Worm (Caenorhabditis elegans) whole organism, mixed stage, embryonic: ENCODE measurements around the gene F26F12.8.

Source experiments
- M03D4.4 ChIP-seq: sonication (generic microtip); optimal IDR thresholded peaks from 2 replicates; lab custom pipeline; 2017; ENCODE audit warnings: mild to moderate bottlenecking, missing genetic modification characterization, missing compliant biosample characterization
- bed-3 ChIP-seq: fragments of 200-800 bp; sonication (Bioruptor generic); optimal IDR thresholded peaks from 3 replicates; lab custom pipeline; 2018; ENCODE audit warnings: mild to moderate bottlenecking, missing genetic modification characterization, moderate library complexity, missing compliant biosample characterization
- blmp-1 ChIP-seq: fragments of 150-350 bp; optimal IDR thresholded peaks from 2 replicates; lab custom pipeline; 2014; ENCODE audit warnings: missing biosample characterization, missing genetic modification characterization
- ceh-39 ChIP-seq: fragments of 150-350 bp; optimal IDR thresholded peaks from 2 replicates; lab custom pipeline; 2014; ENCODE audit warnings: missing biosample characterization, missing genetic modification characterization
- ceh-43 ChIP-seq: fragments of 200-800 bp; sonication (Bioruptor generic); optimal IDR thresholded peaks from 2 replicates; lab custom pipeline; 2018; ENCODE audit warnings: mild to moderate bottlenecking, missing genetic modification characterization, moderate library complexity, missing compliant biosample characterization
- ceh-83 ChIP-seq: fragments of 200-800 bp; sonication (Bioruptor generic); optimal IDR thresholded peaks from 2 replicates; lab custom pipeline; 2018; ENCODE audit warnings: mild to moderate bottlenecking, missing genetic modification characterization, missing compliant biosample characterization
- cnd-1 ChIP-seq: fragments of 200-800 bp; sonication (Bioruptor generic); optimal IDR thresholded peaks from 2 replicates; lab custom pipeline; 2018; ENCODE audit warnings: mild to moderate bottlenecking, missing genetic modification characterization, missing compliant biosample characterization
- drap-1 ChIP-seq: fragments of 200-800 bp; sonication (Bioruptor generic); optimal IDR thresholded peaks from 3 replicates; lab custom pipeline; 2018; ENCODE audit warnings: mild to moderate bottlenecking, missing genetic modification characterization, missing compliant biosample characterization
- elt-3 ChIP-seq: fragments of 150-350 bp; optimal IDR thresholded peaks from 2 replicates; lab custom pipeline; 2014; ENCODE audit warnings: missing biosample characterization, missing genetic modification characterization
- flh-1 ChIP-seq: fragments of 200-800 bp; sonication (Bioruptor generic); optimal IDR thresholded peaks from 2 replicates; lab custom pipeline; 2018; ENCODE audit warnings: mild to moderate bottlenecking, missing genetic modification characterization, moderate library complexity, missing compliant biosample characterization
- ham-2 ChIP-seq: fragments of 200-800 bp; sonication (Bioruptor generic); optimal IDR thresholded peaks from 2 replicates; lab custom pipeline; 2018; ENCODE audit warnings: mild to moderate bottlenecking, missing genetic modification characterization, missing compliant biosample characterization
- hlh-1 ChIP-seq: fragments of 150-350 bp; optimal IDR thresholded peaks from 2 replicates; lab custom pipeline; 2014; ENCODE audit warnings: missing biosample characterization, missing genetic modification reagents, missing genetic modification characterization
- lin-32 ChIP-seq: fragments of 200-800 bp; sonication (Bioruptor generic); optimal IDR thresholded peaks from 2 replicates; lab custom pipeline; 2018; ENCODE audit warnings: mild to moderate bottlenecking, missing genetic modification characterization, missing compliant biosample characterization
- lsy-2 ChIP-seq: fragments of 150-350 bp; optimal IDR thresholded peaks from 2 replicates; lab custom pipeline; 2014; ENCODE audit warnings: missing biosample characterization, missing genetic modification characterization
- mab-5 ChIP-seq: fragments of 150-350 bp; optimal IDR thresholded peaks from 2 replicates; lab custom pipeline; 2014; ENCODE audit warnings: missing biosample characterization, missing genetic modification characterization
- mls-2 ChIP-seq: sonication (generic microtip); optimal IDR thresholded peaks from 2 replicates; lab custom pipeline; 2016; ENCODE audit warnings: mild to moderate bottlenecking, missing genetic modification characterization, moderate library complexity, missing compliant biosample characterization
- nhr-2 ChIP-seq: fragments of 150-350 bp; optimal IDR thresholded peaks from 2 replicates; lab custom pipeline; 2014; ENCODE audit warnings: missing biosample characterization, missing genetic modification characterization
- nhr-237 ChIP-seq: fragments of 150-350 bp; optimal IDR thresholded peaks from 2 replicates; lab custom pipeline; 2014; ENCODE audit warnings: missing biosample characterization, missing genetic modification characterization
- nhr-76 ChIP-seq: sonication (generic microtip); optimal IDR thresholded peaks from 2 replicates; lab custom pipeline; 2017; ENCODE audit warnings: missing biosample characterization, missing genetic modification characterization
- sem-2 ChIP-seq: fragments of 200-800 bp; sonication (Bioruptor generic); optimal IDR thresholded peaks from 2 replicates; lab custom pipeline; 2018; ENCODE audit warnings: mild to moderate bottlenecking, missing genetic modification characterization, missing compliant biosample characterization
- snpc-4 ChIP-seq: fragments of 150-350 bp; optimal IDR thresholded peaks from 2 replicates; lab custom pipeline; 2014; ENCODE audit warnings: missing biosample characterization, missing genetic modification characterization
- tbx-8 ChIP-seq: fragments of 200-800 bp; sonication (Bioruptor generic); optimal IDR thresholded peaks from 2 replicates; lab custom pipeline; 2018; ENCODE audit warnings: mild to moderate bottlenecking, missing genetic modification characterization, moderate library complexity, missing compliant biosample characterization
- unc-120 ChIP-seq: sonication (generic microtip); optimal IDR thresholded peaks from 2 replicates; lab custom pipeline; 2017; ENCODE audit warnings: missing genetic modification characterization, missing compliant biosample characterization; ENCODE audit not compliant: poor library complexity, severe bottlenecking
- unc-39 ChIP-seq: fragments of 150-350 bp; optimal IDR thresholded peaks from 2 replicates; lab custom pipeline; 2014; ENCODE audit warnings: missing biosample characterization, missing genetic modification characterization
- zip-8 ChIP-seq: fragments of 150-350 bp; optimal IDR thresholded peaks from 2 replicates; lab custom pipeline; 2014; ENCODE audit warnings: missing biosample characterization, missing genetic modification characterization

F26F12.8 gene

ce11 chrV:5893015-5893414, 30.7 kb upstream of the F26F12.8 start, which contains the start of gene C04E6.7:
C04E6.7 (plus strand) TSS chrV:5893315.
- TF ChIP-seq nhr-237 (tag; lab: Kevin White, UChicago) (no peak), unc-39 (tag; lab: Kevin White, UChicago) (no peak), unc-120 (tag; lab: Kevin White, UChicago) (no peak), cnd-1 (tag; lab: Kevin White, UChicago) (no peak), ham-2 (GFP tag; lab: Kevin White, UChicago) (no peak), M03D4.4 (tag; lab: Kevin White, UChicago) (no peak), sem-2 (GFP tag; lab: Kevin White, UChicago) (no peak), mab-5 (tag; lab: Kevin White, UChicago) (no peak), drap-1 (no peak), lsy-2 (no peak), zip-8 (tag; lab: Kevin White, UChicago) (no peak)
- TF ChIP-seq, all 35 proteins: peak for 0

DNA sequence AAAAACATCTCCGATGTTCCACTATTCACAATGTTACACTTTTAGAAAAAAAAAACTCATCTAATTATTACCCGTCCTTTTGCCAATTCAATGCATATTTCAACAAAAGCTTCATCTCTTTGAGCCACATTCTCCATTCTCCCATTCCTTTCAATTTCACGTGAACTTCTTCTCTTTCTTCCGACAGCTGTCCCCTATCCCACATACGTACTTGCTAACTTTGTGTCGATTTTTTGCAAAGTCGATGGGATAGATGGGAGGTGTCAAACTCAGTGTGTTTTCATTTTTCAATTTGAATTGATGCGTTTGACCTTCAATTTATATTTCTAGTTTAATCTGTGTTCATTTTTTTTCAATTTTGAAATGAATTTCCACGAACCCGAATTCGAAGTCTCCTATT, 28.9 kb upstream of the F26F12.8 start:
- peak; percentile 32 for TF ChIP-seq hlh-1 (tag; lab: Kevin White, UChicago)
- TF ChIP-seq snpc-4, result no peak
- TF ChIP-seq unc-39 (tag; lab: Kevin White, UChicago), result no peak
- TF ChIP-seq elt-3 (tag; lab: Kevin White, UChicago), result no peak
- no peak for TF ChIP-seq nhr-76 (tag; lab: Kevin White, UChicago)
- TF ChIP-seq, all 35 proteins: peak for 1

DNA sequence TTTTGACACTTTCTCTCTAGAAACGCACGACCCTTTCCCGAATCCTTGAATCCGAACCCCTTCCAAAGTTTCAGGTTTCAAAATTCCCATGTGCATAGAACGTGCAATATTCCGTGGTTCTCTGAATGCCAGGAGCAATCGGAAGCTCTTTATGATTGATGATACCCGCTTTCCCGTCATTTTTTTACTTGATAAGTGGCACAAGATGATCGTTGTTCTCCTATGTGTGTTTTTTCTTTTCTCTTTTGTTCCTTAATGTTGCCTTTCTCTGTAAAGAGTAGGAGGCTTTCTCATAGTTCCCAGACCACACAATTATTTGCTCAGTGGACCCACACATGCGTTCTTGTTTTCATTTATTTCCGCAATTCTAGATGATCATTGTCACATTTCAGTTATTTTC, 26.5 kb upstream of the F26F12.8 start:
- TF ChIP-seq elt-3 (tag; lab: Kevin White, UChicago) (no peak), zip-8 (tag; lab: Kevin White, UChicago) (no peak), lin-32 (GFP tag; lab: Kevin White, UChicago) (no peak), ceh-43 (GFP tag; lab: Kevin White, UChicago) (no peak), unc-120 (tag; lab: Kevin White, UChicago) (no peak), unc-39 (tag; lab: Kevin White, UChicago) (no peak), ceh-83 (no peak), blmp-1 (tag; lab: Kevin White, UChicago) (no peak)

- TF ChIP-seq nhr-76 (tag; lab: Kevin White, UChicago), result no peak
Measured at ce11 chrV:5883735-5884134, 21.4 kb upstream of the F26F12.8 start, which contains the start of gene C04E6.8. C04E6.8 (minus strand) TSS chrV:5883835.

DNA sequence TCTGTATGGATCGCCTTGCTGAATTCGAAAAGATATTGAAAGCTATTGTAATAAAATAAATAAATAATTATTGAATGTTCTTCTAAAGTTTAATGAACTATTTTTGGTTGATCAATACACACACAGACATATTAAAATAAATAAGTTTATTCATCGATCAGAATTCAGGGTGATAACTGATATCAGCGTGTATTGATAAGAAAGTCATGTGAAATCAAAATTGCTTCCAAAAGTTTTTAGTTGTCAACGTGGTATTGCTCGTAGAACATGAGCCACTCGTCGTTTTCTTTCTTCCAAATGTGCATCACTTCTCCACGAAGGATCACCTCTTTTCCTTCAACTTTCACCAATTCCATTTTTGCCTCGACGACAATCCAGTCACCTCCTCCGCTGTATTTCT, 20.1 kb upstream of the F26F12.8 start:
- TF ChIP-seq ceh-39, result no peak
- no peak for TF ChIP-seq nhr-2 (tag; lab: Kevin White, UChicago)
- TF ChIP-seq drap-1, result no peak

- no peak for TF ChIP-seq bed-3
- TF ChIP-seq mab-5 (tag; lab: Kevin White, UChicago), result no peak
- no peak for TF ChIP-seq nhr-237 (tag; lab: Kevin White, UChicago)
- TF ChIP-seq unc-120 (tag; lab: Kevin White, UChicago), result no peak
- no peak for TF ChIP-seq blmp-1 (tag; lab: Kevin White, UChicago)
- no peak for TF ChIP-seq tbx-8 (GFP tag; lab: Kevin White, UChicago)
- TF ChIP-seq zip-8 (tag; lab: Kevin White, UChicago), result no peak
- TF ChIP-seq ham-2 (GFP tag; lab: Kevin White, UChicago), result no peak
- no peak for TF ChIP-seq lsy-2
- no peak for TF ChIP-seq flh-1
- TF ChIP-seq mls-2, result no peak
- TF ChIP-seq unc-39 (tag; lab: Kevin White, UChicago), result no peak
- no peak for TF ChIP-seq sem-2 (GFP tag; lab: Kevin White, UChicago)
- no peak for TF ChIP-seq ceh-39
- no peak for TF ChIP-seq lin-32 (GFP tag; lab: Kevin White, UChicago)
- TF ChIP-seq, all 35 proteins: peak for 0
Measured at ce11 chrV:5880064-5880463, 17.7 kb upstream of the F26F12.8 start, which contains the start of gene C02G6.3. C02G6.3 (plus strand) TSS chrV:5880364.

- TF ChIP-seq lin-32 (GFP tag; lab: Kevin White, UChicago) (no peak), unc-39 (tag; lab: Kevin White, UChicago) (no peak), mab-5 (tag; lab: Kevin White, UChicago) (no peak), zip-8 (tag; lab: Kevin White, UChicago) (no peak)
Measured at ce11 chrV:5876966-5877365, 14.6 kb upstream of the F26F12.8 start.
